Worm (Caenorhabditis elegans): ENCODE measurements around the gene F21D5.5.
A peak's percentile ranks its signal among the peaks of the same experiment; 100 is the strongest.

F21D5.5 gene

DNA sequence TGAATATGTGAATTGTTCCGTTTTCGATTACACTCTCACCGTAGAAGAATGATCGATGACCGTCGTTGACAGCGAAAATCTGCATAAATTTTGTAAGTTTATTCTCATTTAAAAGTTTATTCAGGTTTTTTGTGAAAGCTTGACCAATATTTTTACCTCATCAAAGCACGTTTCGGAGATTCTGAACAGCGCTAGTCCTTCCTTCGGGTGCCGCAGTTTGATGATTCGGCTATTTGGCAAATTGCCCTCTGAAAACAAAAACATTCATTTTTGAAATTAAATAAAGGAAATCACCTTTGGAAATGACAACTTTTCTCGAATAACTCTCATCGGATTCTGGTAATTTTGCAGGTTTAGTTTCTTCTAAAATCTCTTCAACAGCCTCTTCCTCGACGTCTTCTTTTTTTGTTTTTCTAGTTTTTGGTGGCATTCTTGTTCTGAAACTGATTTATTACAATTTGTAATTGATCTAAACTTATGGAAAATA is 1.8 kb upstream of the F21D5.5 start, which contains the start of gene F21D5.6 (continued):
- TF ChIP-seq nhr-179 (tag; optimal IDR thresholded peaks at IDR 0.05) (no peak), let-607 (tag; optimal IDR thresholded peaks at IDR 0.05) (no peak), nhr-80 (tag; optimal IDR thresholded peaks at IDR 0.05) (no peak), madf-6 (GFP tag; IDR thresholded peaks at IDR 0.05) (peak; percentile 32; the same call in 1 of the 2 replicates), ekl-4 (GFP tag; IDR thresholded peaks at IDR 0.05) (no peak), egl-44 (GFP tag; IDR thresholded peaks at IDR 0.05) (no peak), cebp-1 (GFP tag; IDR thresholded peaks at IDR 0.05) (no peak), cebp-1 (tag; optimal IDR thresholded peaks at IDR 0.05) (peak; percentile 13), nfyb-1 (GFP tag; IDR thresholded peaks at IDR 0.05) (peak; percentile 57; the same call in 1 of the 2 replicates), dox-1 (GFP tag; IDR thresholded peaks at IDR 0.05) (no peak), let-526 (GFP tag; IDR thresholded peaks at IDR 0.05) (no peak), tbx-9 (tag; optimal IDR thresholded peaks at IDR 0.05; ENCODE audit: borderline replicate concordance) (no peak), aptf-2 (GFP tag; conservative IDR thresholded peaks at IDR 0.05) (no peak), ceh-40 (GFP tag; IDR thresholded peaks at IDR 0.05) (no peak), snpc-3.4 (tag; optimal IDR thresholded peaks at IDR 0.05) (peak; percentile 8), snpc-1.3 (tag; optimal IDR thresholded peaks at IDR 0.05; ENCODE audit: insufficient read depth) (no peak), ztf-28 (GFP tag; IDR thresholded peaks at IDR 0.05) (no peak), F52B5.7 (tag; optimal IDR thresholded peaks at IDR 0.05) (no peak), ceh-79 (tag; optimal IDR thresholded peaks at IDR 0.05) (no peak), B0336.3 (GFP tag; IDR thresholded peaks at IDR 0.05) (0 out of 2 replicates have a peak, but pooled peaks have one; percentile 24), nhr-90 (tag; optimal IDR thresholded peaks at IDR 0.05) (no peak), B0019.2 (GFP tag; conservative IDR thresholded peaks at IDR 0.05) (no peak), dpff-1 (tag; optimal IDR thresholded peaks at IDR 0.05) (peak; percentile 47), chd-7 (tag; optimal IDR thresholded peaks at IDR 0.05) (no peak), sdz-38 (tag; optimal IDR thresholded peaks at IDR 0.05) (no peak), akir-1 (GFP tag; optimal IDR thresholded peaks at IDR 0.05) (no peak), B0035.1 (tag; optimal IDR thresholded peaks at IDR 0.05) (no peak), bed-1 (GFP tag; IDR thresholded peaks at IDR 0.05) (no peak), nfya-2 (GFP tag; IDR thresholded peaks at IDR 0.05) (no peak), aptf-3 (GFP tag; IDR thresholded peaks at IDR 0.05) (no peak), tbp1 (GFP tag; optimal IDR thresholded peaks at IDR 0.05) (no peak)

DNA sequence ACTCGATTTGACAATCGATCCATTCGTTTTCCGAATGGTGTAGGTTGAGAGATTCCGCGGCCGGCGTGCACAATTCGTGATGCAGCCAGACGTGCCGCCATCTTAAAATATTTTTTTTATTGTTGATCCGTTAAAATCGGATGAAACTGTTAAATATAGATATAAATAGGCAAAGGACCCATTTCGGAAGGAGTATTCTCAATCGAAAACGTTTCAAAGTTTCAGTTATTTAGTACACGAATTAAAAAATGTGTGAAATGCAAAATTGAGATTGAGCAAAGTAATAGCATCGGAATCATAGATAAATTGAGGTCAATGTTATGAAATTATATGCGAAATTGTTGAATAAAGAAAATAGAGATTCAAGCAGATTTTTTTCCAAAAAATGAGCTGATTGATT is 732 bp upstream of the F21D5.5 start, which contains the start of gene mrps-33:
Gene mrps-33 (minus strand): TSS at position 101 of the 400 bp plus-strand sequence.
- peak; percentile 8 for TF ChIP-seq ztf-18 (tag; optimal IDR thresholded peaks at IDR 0.05)
- no peak for TF ChIP-seq ztf-25 (GFP tag; IDR thresholded peaks at IDR 0.05)
- no peak for TF ChIP-seq rec-8 (tag; optimal IDR thresholded peaks at IDR 0.05)
- TF ChIP-seq C06A6.2 (GFP tag; conservative IDR thresholded peaks at IDR 0.05) = no peak
- TF ChIP-seq dpff-1 (tag; optimal IDR thresholded peaks at IDR 0.05) = no peak
- no peak for TF ChIP-seq cebp-1 (GFP tag; IDR thresholded peaks at IDR 0.05)
- TF ChIP-seq cebp-1 (tag; optimal IDR thresholded peaks at IDR 0.05) = no peak

- TF ChIP-seq pha-4 (tag; optimal IDR thresholded peaks at IDR 0.05) = no peak
- no peak for TF ChIP-seq repo-1 (tag; optimal IDR thresholded peaks at IDR 0.05)
- no peak for TF ChIP-seq fkh-3 (tag; optimal IDR thresholded peaks at IDR 0.05)
- no peak for TF ChIP-seq B0261.1 (tag; optimal IDR thresholded peaks at IDR 0.05)
- no peak for TF ChIP-seq nhr-179 (tag; optimal IDR thresholded peaks at IDR 0.05)
- TF ChIP-seq madf-6 (GFP tag; IDR thresholded peaks at IDR 0.05) = no peak
- no peak for TF ChIP-seq lin-35 (GFP tag; optimal IDR thresholded peaks at IDR 0.05)
- TF ChIP-seq C06A6.2 (GFP tag; conservative IDR thresholded peaks at IDR 0.05) = no peak
- TF ChIP-seq snpc-3.4 (tag; optimal IDR thresholded peaks at IDR 0.05) = no peak
- TF ChIP-seq hmg-20 (GFP tag; IDR thresholded peaks at IDR 0.05) = no peak
- no peak for TF ChIP-seq snpc-1.3 (tag; optimal IDR thresholded peaks at IDR 0.05; ENCODE audit: insufficient read depth)
Measured at ce11 chrIV:8737787-8738186, 1.4 kb downstream of the F21D5.5 start, which contains the start of gene F21D5.4. TSS of gene F21D5.4 (plus strand) at chrIV:8738087.

Measured in whole organism, young adult.